Worm (Caenorhabditis elegans): ENCODE data around the gene cth-1.

ce11 chrV:16057010-16057463 is 43.4 kb upstream of the cth-1 start, which contains the start of gene F14H3.5:
- TF ChIP-seq him-1 (tag; optimal IDR thresholded peaks at IDR 0.05) = no peak
- no peak for TF ChIP-seq W03F9.2 (tag; optimal IDR thresholded peaks at IDR 0.05)
